Worm (Caenorhabditis elegans) whole organism, L4/young adult: ENCODE measurements around the gene srt-6.

Experiments used
- W03F9.2 ChIP-seq: fragments of 150-350 bp; optimal IDR thresholded peaks from 2 replicates; lab custom pipeline; 2014; ENCODE audit warnings: missing biosample characterization, missing genetic modification characterization
- dao-5 ChIP-seq: sonication (generic microtip); optimal IDR thresholded peaks from 2 replicates; lab custom pipeline; 2016; ENCODE audit warnings: missing genotype, missing genetic modification characterization, moderate library complexity, missing compliant biosample characterization

- TF ChIP-seq W03F9.2 (tag; lab: Kevin White, UChicago) (no peak), dao-5 (tag; lab: Kevin White, UChicago) (no peak)
These were observed 34.5 kb downstream of the srt-6 start, which contains the start of gene srx-56 for ce11 chrV:7374090-7374489.
